Worm (Caenorhabditis elegans) whole organism, L1 larva: ENCODE results near the gene mob-4.
A peak's percentile ranks its signal among the peaks of the same experiment; 100 is the strongest.

Source experiments
- C04F5.9 ChIP-seq: sonication (generic microtip); optimal IDR thresholded peaks from 2 replicates; lab custom pipeline; 2016; ENCODE audit warnings: missing genetic modification characterization, missing compliant biosample characterization
- C16A3.4 ChIP-seq: fragments of 150-350 bp; optimal IDR thresholded peaks from 2 replicates; lab custom pipeline; 2014; ENCODE audit warnings: missing biosample characterization, missing genetic modification characterization
- C34B4.2 ChIP-seq: sonication (generic microtip); optimal IDR thresholded peaks from 2 replicates; lab custom pipeline; 2017; ENCODE audit warnings: mild to moderate bottlenecking, missing genetic modification characterization, missing compliant biosample characterization
- alr-1 ChIP-seq: fragments of 200-800 bp; sonication (Bioruptor generic); optimal IDR thresholded peaks from 2 replicates; lab custom pipeline; 2018; ENCODE audit warnings: borderline replicate concordance, mild to moderate bottlenecking, missing genetic modification characterization, missing compliant biosample characterization
- ama-1 ChIP-seq: fragments of 150-350 bp; optimal IDR thresholded peaks from 2 replicates; lab custom pipeline; 2014
- blmp-1 ChIP-seq: fragments of 150-350 bp; optimal IDR thresholded peaks from 2 replicates; lab custom pipeline; 2014; ENCODE audit warnings: missing biosample characterization, missing genetic modification characterization
- ceh-63 ChIP-seq: fragments of 200-800 bp; sonication (Bioruptor generic); optimal IDR thresholded peaks from 2 replicates; lab custom pipeline; 2018; ENCODE audit warnings: mild to moderate bottlenecking, missing genetic modification characterization, missing compliant biosample characterization
- efl-1 ChIP-seq, 4 experiments: fragments of 150-350 bp; optimal IDR thresholded peaks in 3 of 4; peaks in 1 of 4; 1 replicate in 1 of 4; 2 replicates in 3 of 4; lab custom pipeline; 2014; ENCODE audit warnings: missing biosample characterization in 2 of 4, missing genetic modification characterization in 2 of 4, missing genetic modification reagents in 2 of 4
- efl-3 ChIP-seq: fragments of 200-800 bp; sonication (Bioruptor generic); optimal IDR thresholded peaks from 2 replicates; lab custom pipeline; 2018; ENCODE audit warnings: mild to moderate bottlenecking, missing genetic modification characterization, missing compliant biosample characterization
- egl-13 ChIP-seq: sonication (generic microtip); optimal IDR thresholded peaks from 2 replicates; lab custom pipeline; 2016; ENCODE audit warnings: missing genotype, missing genetic modification reagents, missing genetic modification characterization, missing compliant biosample characterization
- hlh-17 ChIP-seq: fragments of 200-800 bp; sonication (Bioruptor generic); optimal IDR thresholded peaks from 2 replicates; lab custom pipeline; 2018; ENCODE audit warnings: missing genetic modification characterization, mild to moderate bottlenecking, missing compliant biosample characterization, moderate library complexity, borderline replicate concordance
- hlh-4 ChIP-seq: sonication (generic microtip); optimal IDR thresholded peaks from 2 replicates; lab custom pipeline; 2016; ENCODE audit warnings: mild to moderate bottlenecking, missing genetic modification characterization, missing compliant biosample characterization
- hpl-2 ChIP-seq: fragments of 150-350 bp; optimal IDR thresholded peaks from 2 replicates; lab custom pipeline; 2014; ENCODE audit warnings: missing biosample characterization, missing genetic modification reagents, missing genetic modification characterization
- irx-1 ChIP-seq: sonication (generic microtip); optimal IDR thresholded peaks from 2 replicates; lab custom pipeline; 2016; ENCODE audit warnings: missing genetic modification characterization, missing compliant biosample characterization
- isw-1 ChIP-seq: fragments of 200-800 bp; sonication (Bioruptor generic); IDR thresholded peaks from 2 replicates; pipeline ENCODE4 v1.3.6; 2022; ENCODE audit warnings: missing genetic modification characterization, missing compliant biosample characterization
- lin-15B ChIP-seq: fragments of 150-350 bp; sonication (generic microtip); optimal IDR thresholded peaks from 3 replicates; lab custom pipeline; 2014; ENCODE audit warnings: missing biosample characterization, missing genetic modification characterization
- lsy-2 ChIP-seq, 2 experiments: fragments of 150-350 bp; optimal IDR thresholded peaks; 2 replicates each; lab custom pipeline; 2014; ENCODE audit warnings: missing biosample characterization in 2 of 2, missing genetic modification characterization in 2 of 2
- mab-9 ChIP-seq: fragments of 200-800 bp; sonication (Bioruptor generic); IDR thresholded peaks from 2 replicates; pipeline ENCODE4 v1.3.6; 2022; ENCODE audit warnings: missing genetic modification reagents, missing genetic modification characterization, missing compliant biosample characterization
- mdl-1 ChIP-seq, 2 experiments: fragments of 150-350 bp; optimal IDR thresholded peaks; 2 replicates each; lab custom pipeline; 2014 to 2017; ENCODE audit warnings: missing biosample characterization in 2 of 2, missing genetic modification characterization in 2 of 2, inconsistent platforms in 1 of 2
- mef-2 ChIP-seq: fragments of 150-350 bp; optimal IDR thresholded peaks from 2 replicates; lab custom pipeline; 2014; ENCODE audit warnings: missing biosample characterization, missing genetic modification characterization
- nhr-11 ChIP-seq: fragments of 150-350 bp; optimal IDR thresholded peaks from 2 replicates; lab custom pipeline; 2014; ENCODE audit warnings: missing biosample characterization, missing genetic modification characterization
- nhr-20 ChIP-seq: sonication (generic microtip); optimal IDR thresholded peaks from 2 replicates; lab custom pipeline; 2016; ENCODE audit warnings: mild to moderate bottlenecking, missing genetic modification characterization, missing compliant biosample characterization
- nhr-47 ChIP-seq: sonication (generic microtip); optimal IDR thresholded peaks from 2 replicates; lab custom pipeline; 2016; ENCODE audit warnings: mild to moderate bottlenecking, missing genetic modification characterization, moderate library complexity, missing compliant biosample characterization
- nhr-85 ChIP-seq: sonication (generic microtip); peaks from one replicate; lab custom pipeline; 2016; ENCODE audit warnings: missing genetic modification characterization, inconsistent platforms, missing compliant biosample characterization
- nhr-90 ChIP-seq: sonication (generic microtip); optimal IDR thresholded peaks from 2 replicates; lab custom pipeline; 2016; ENCODE audit warnings: mild to moderate bottlenecking, missing genetic modification characterization, missing compliant biosample characterization; ENCODE audit not compliant: poor library complexity
- pag-3 ChIP-seq: sonication (generic microtip); optimal IDR thresholded peaks from 2 replicates; lab custom pipeline; 2017; ENCODE audit warnings: missing genetic modification characterization, mild to moderate bottlenecking, missing compliant biosample characterization, antibody characterized with exemption, borderline replicate concordance; ENCODE audit not compliant: insufficient read depth
- pax-3 ChIP-seq: fragments of 200-800 bp; sonication (Bioruptor generic); optimal IDR thresholded peaks from 2 replicates; lab custom pipeline; 2018; ENCODE audit warnings: mild to moderate bottlenecking, missing genetic modification characterization, moderate library complexity, missing compliant biosample characterization
- pqm-1 ChIP-seq: sonication (generic microtip); optimal IDR thresholded peaks from 3 replicates; lab custom pipeline; 2017; ENCODE audit warnings: missing biosample characterization, missing genetic modification characterization
- snpc-4 ChIP-seq: fragments of 150-350 bp; optimal IDR thresholded peaks from 2 replicates; lab custom pipeline; 2014; ENCODE audit warnings: missing biosample characterization, missing genetic modification characterization
- sptf-1 ChIP-seq: fragments of 150-350 bp; optimal IDR thresholded peaks from 2 replicates; lab custom pipeline; 2014; ENCODE audit warnings: missing biosample characterization, missing genetic modification characterization
- sup-37 ChIP-seq: fragments of 200-800 bp; sonication (Bioruptor generic); optimal IDR thresholded peaks from 2 replicates; lab custom pipeline; 2018; ENCODE audit warnings: mild to moderate bottlenecking, missing genetic modification characterization, missing compliant biosample characterization
- swsn-7 ChIP-seq: sonication (generic microtip); optimal IDR thresholded peaks from 2 replicates; lab custom pipeline; 2016; ENCODE audit warnings: missing genetic modification characterization, missing compliant biosample characterization
- tbx-2 ChIP-seq: sonication (generic microtip); optimal IDR thresholded peaks from 2 replicates; lab custom pipeline; 2016; ENCODE audit warnings: missing genetic modification characterization, missing compliant biosample characterization
- unc-130 ChIP-seq: fragments of 150-350 bp; optimal IDR thresholded peaks from 2 replicates; lab custom pipeline; 2017; ENCODE audit warnings: missing biosample characterization, missing genetic modification characterization, inconsistent platforms
- unc-62 ChIP-seq: fragments of 150-350 bp; optimal IDR thresholded peaks from 2 replicates; lab custom pipeline; 2014; ENCODE audit warnings: missing biosample characterization, missing genetic modification reagents, missing genetic modification characterization
- unc-86 ChIP-seq: sonication (generic microtip); optimal IDR thresholded peaks from 2 replicates; lab custom pipeline; 2016; ENCODE audit warnings: missing genetic modification characterization, missing compliant biosample characterization
- unc-98 ChIP-seq: fragments of 200-800 bp; sonication (Bioruptor generic); IDR thresholded peaks from 2 replicates; pipeline ENCODE4 v1.3.6; 2022; ENCODE audit warnings: missing genetic modification characterization, missing compliant biosample characterization
- xbp-1 ChIP-seq: sonication (generic microtip); optimal IDR thresholded peaks from 2 replicates; lab custom pipeline; 2016; ENCODE audit warnings: missing genetic modification characterization, missing compliant biosample characterization
- ztf-11 ChIP-seq, 2 experiments: sonication (generic microtip); optimal IDR thresholded peaks; 2 replicates each; lab custom pipeline; 2016 to 2017; ENCODE audit warnings: missing genetic modification characterization in 2 of 2, missing biosample characterization in 1 of 2, missing compliant biosample characterization in 1 of 2

Gene mob-4

ce11 chrIII:8229480-8229879 is 4.6 kb downstream of the mob-4 start (continued):
- no peak for TF ChIP-seq unc-98 (GFP tag; lab: Robert Waterston, UW)
- TF ChIP-seq mef-2 (tag; lab: Kevin White, UChicago): no peak
- TF ChIP-seq egl-13 (tag; lab: Kevin White, UChicago): peak; percentile 76
- TF ChIP-seq pax-3 (tag; lab: Kevin White, UChicago): peak; percentile 23
- TF ChIP-seq xbp-1: no peak
- TF ChIP-seq unc-130 (tag; lab: Kevin White, UChicago): no peak
- TF ChIP-seq efl-3 (GFP tag; lab: Kevin White, UChicago): no peak
- TF ChIP-seq C04F5.9 (tag; lab: Kevin White, UChicago): no peak
- no peak for TF ChIP-seq mdl-1 (tag; optimal IDR thresholded peaks at IDR 0.05; lab: Kevin White, UChicago)
- no peak for TF ChIP-seq unc-62
- no peak for TF ChIP-seq C16A3.4 (tag; lab: Kevin White, UChicago)
- TF ChIP-seq pag-3 (tag; lab: Kevin White, UChicago): no peak
- no peak for TF ChIP-seq mab-9 (GFP tag; lab: Robert Waterston, UW)
- TF ChIP-seq snpc-4 (tag; lab: Kevin White, UChicago): no peak
- no peak for TF ChIP-seq blmp-1 (tag; lab: Kevin White, UChicago)
- TF ChIP-seq unc-86 (tag; lab: Kevin White, UChicago): peak; percentile 91
- TF ChIP-seq hlh-17 (GFP tag; lab: Kevin White, UChicago): no peak
- TF ChIP-seq swsn-7 (tag; lab: Kevin White, UChicago): peak; percentile 43
- no peak for TF ChIP-seq nhr-90
- no peak for TF ChIP-seq hlh-4 (tag; lab: Kevin White, UChicago)
- no peak for TF ChIP-seq pqm-1 (tag; lab: Kevin White, UChicago)
- no peak for TF ChIP-seq hpl-2 (GFP tag; lab: Kevin White, UChicago)
- TF ChIP-seq efl-1 (optimal IDR thresholded peaks at IDR 0.05; lab: Kevin White, UChicago): no peak
- no peak for TF ChIP-seq efl-1 (GFP tag; optimal IDR thresholded peaks at IDR 0.05 in 1 of 2; lab: Kevin White, UChicago)
- no peak for TF ChIP-seq ceh-63
- no peak for TF ChIP-seq alr-1 (tag; lab: Kevin White, UChicago)
- no peak for TF ChIP-seq lin-15B (tag; lab: Kevin White, UChicago)
- no peak for TF ChIP-seq sptf-1 (tag; lab: Kevin White, UChicago)
- TF ChIP-seq isw-1 (GFP tag; lab: Robert Waterston, UW): no peak
- TF ChIP-seq sup-37 (GFP tag; lab: Kevin White, UChicago): no peak
- TF ChIP-seq, all 84 proteins: peak for 12

ce11 chrIII:8232634-8233033 is 7.7 kb downstream of the mob-4 start, which contains the start of gene henn-1:
henn-1 (plus strand) TSS chrIII:8232651.
- TF ChIP-seq lsy-2 (tag; optimal IDR thresholded peaks at IDR 0.05; lab: Kevin White, UChicago) (peak in 1 of 2 experiments; percentile 15), sup-37 (GFP tag; lab: Kevin White, UChicago) (no peak), ztf-11 (tag; optimal IDR thresholded peaks at IDR 0.05; lab: Kevin White, UChicago) (no peak), nhr-11 (tag; lab: Kevin White, UChicago) (no peak), pag-3 (tag; lab: Kevin White, UChicago) (no peak), irx-1 (tag; lab: Kevin White, UChicago) (peak; percentile 3), C34B4.2 (tag; lab: Kevin White, UChicago) (no peak), ama-1 (lab: Kevin White, UChicago) (peak; percentile 22), efl-1 (optimal IDR thresholded peaks at IDR 0.05; lab: Kevin White, UChicago) (no peak), efl-1 (GFP tag; optimal IDR thresholded peaks at IDR 0.05 in 1 of 2; lab: Kevin White, UChicago) (peak in 1 of 2 experiments; percentile 90), nhr-47 (peak; percentile 4), blmp-1 (tag; lab: Kevin White, UChicago) (no peak)

- peak; percentile 95 for TF ChIP-seq blmp-1 (tag; lab: Kevin White, UChicago)
- TF ChIP-seq tbx-2 (tag; lab: Kevin White, UChicago): no peak
- TF ChIP-seq nhr-85: peak; percentile 48
- TF ChIP-seq nhr-20 (tag; lab: Kevin White, UChicago): no peak
Measured at ce11 chrIII:8235358-8235757, 10.5 kb downstream of the mob-4 start, which contains the start of gene C02F5.14. C02F5.14 (minus strand) TSS chrIII:8235514.
